Fruit fly (Drosophila melanogaster) whole organism: ENCODE measurements around the gene Cdk8.

Experiments
- CG8478 ChIP-seq: fragments of >200 bp; optimal IDR thresholded peaks from 2 replicates; lab custom pipeline; 2018; ENCODE audit warnings: inconsistent platforms
- Dll ChIP-seq: fragments of >200 bp; optimal IDR thresholded peaks from 2 replicates; lab custom pipeline; 2017
- EcR ChIP-seq, 2 experiments: fragments of >200 bp; optimal IDR thresholded peaks; 2 replicates each; lab custom pipeline; 2017; ENCODE audit warnings: missing biosample characterization in 2 of 2, missing genetic modification characterization in 2 of 2, missing genetic modification reagents in 2 of 2
- pan ChIP-seq: fragments of >200 bp; optimal IDR thresholded peaks from 2 replicates; lab custom pipeline; 2017
- psq ChIP-seq: fragments of >200 bp; optimal IDR thresholded peaks from 2 replicates; lab custom pipeline; 2017
- usp ChIP-seq: fragments of >200 bp; optimal IDR thresholded peaks from 2 replicates; lab custom pipeline; 2017; ENCODE audit warnings: missing biosample characterization, missing genetic modification characterization, mixed read lengths

Gene Cdk8

dm6 chr3L:9853140-9853746 lies 14.8 kb upstream of the Cdk8 start:
- no peak for TF ChIP-seq psq (lab: Kevin White, UChicago)
- no peak for TF ChIP-seq pan
- TF ChIP-seq usp (GFP tag; lab: Kevin White, UChicago) = no peak
- no peak for TF ChIP-seq EcR (GFP tag; optimal IDR thresholded peaks at IDR 0.05; lab: Kevin White, UChicago)
- TF ChIP-seq Dll (lab: Kevin White, UChicago) = no peak
- TF ChIP-seq CG8478 (lab: Kevin White, UChicago) = no peak

dm6 chr3L:9851000-9851671 lies 12.7 kb upstream of the Cdk8 start:
- no peak for TF ChIP-seq usp (GFP tag; lab: Kevin White, UChicago)
- TF ChIP-seq CG8478 (lab: Kevin White, UChicago) = no peak
- no peak for TF ChIP-seq psq (lab: Kevin White, UChicago)
- TF ChIP-seq Dll (lab: Kevin White, UChicago) = no peak
- TF ChIP-seq pan = no peak
- no peak for TF ChIP-seq EcR (GFP tag; optimal IDR thresholded peaks at IDR 0.05; lab: Kevin White, UChicago)

- TF ChIP-seq CG8478 (lab: Kevin White, UChicago) = no peak
- no peak for TF ChIP-seq usp (GFP tag; lab: Kevin White, UChicago)
Measured at dm6 chr3L:9850114-9850513, 11.6 kb upstream of the Cdk8 start.

- TF ChIP-seq CG8478 (lab: Kevin White, UChicago) (no peak), psq (lab: Kevin White, UChicago) (no peak), pan (no peak), usp (GFP tag; lab: Kevin White, UChicago) (no peak), EcR (GFP tag; optimal IDR thresholded peaks at IDR 0.05; lab: Kevin White, UChicago) (no peak), Dll (lab: Kevin White, UChicago) (no peak)
Measured at dm6 chr3L:9848744-9849143, 10.3 kb upstream of the Cdk8 start.

- TF ChIP-seq EcR (GFP tag; optimal IDR thresholded peaks at IDR 0.05; lab: Kevin White, UChicago) (no peak), pan (no peak), CG8478 (lab: Kevin White, UChicago) (no peak), Dll (lab: Kevin White, UChicago) (no peak), usp (GFP tag; lab: Kevin White, UChicago) (no peak), psq (lab: Kevin White, UChicago) (no peak)
Measured at dm6 chr3L:9847420-9847977, 9.0 kb upstream of the Cdk8 start.

- TF ChIP-seq EcR (GFP tag; optimal IDR thresholded peaks at IDR 0.05; lab: Kevin White, UChicago) (no peak), CG8478 (lab: Kevin White, UChicago) (no peak), Dll (lab: Kevin White, UChicago) (no peak), psq (lab: Kevin White, UChicago) (no peak), pan (no peak), usp (GFP tag; lab: Kevin White, UChicago) (no peak)
Measured at dm6 chr3L:9846577-9847342, 8.3 kb upstream of the Cdk8 start.

dm6 chr3L:9845980-9846538 lies 7.6 kb upstream of the Cdk8 start:
- no peak for TF ChIP-seq Dll (lab: Kevin White, UChicago)
- TF ChIP-seq EcR (GFP tag; optimal IDR thresholded peaks at IDR 0.05; lab: Kevin White, UChicago) = no peak
- TF ChIP-seq pan = no peak
- no peak for TF ChIP-seq CG8478 (lab: Kevin White, UChicago)
- TF ChIP-seq usp (GFP tag; lab: Kevin White, UChicago) = no peak
- no peak for TF ChIP-seq psq (lab: Kevin White, UChicago)

dm6 chr3L:9842043-9842442 lies 3.6 kb upstream of the Cdk8 start:
- TF ChIP-seq CG8478 (lab: Kevin White, UChicago) (no peak), Dll (lab: Kevin White, UChicago) (no peak), EcR (GFP tag; optimal IDR thresholded peaks at IDR 0.05; lab: Kevin White, UChicago) (no peak), pan (no peak), psq (lab: Kevin White, UChicago) (no peak), usp (GFP tag; lab: Kevin White, UChicago) (no peak)

dm6 chr3L:9840710-9841109 lies 2.2 kb upstream of the Cdk8 start:
- TF ChIP-seq usp (GFP tag; lab: Kevin White, UChicago) = no peak
- TF ChIP-seq CG8478 (lab: Kevin White, UChicago) = no peak
- no peak for TF ChIP-seq Dll (lab: Kevin White, UChicago)
- TF ChIP-seq pan = no peak
- no peak for TF ChIP-seq EcR (GFP tag; optimal IDR thresholded peaks at IDR 0.05; lab: Kevin White, UChicago)
- TF ChIP-seq psq (lab: Kevin White, UChicago) = no peak

- no peak for TF ChIP-seq EcR (GFP tag; optimal IDR thresholded peaks at IDR 0.05; lab: Kevin White, UChicago)
- TF ChIP-seq psq (lab: Kevin White, UChicago) = no peak
Measured at dm6 chr3L:9837053-9837452, 1.4 kb downstream of the Cdk8 start.

- TF ChIP-seq psq (lab: Kevin White, UChicago) (no peak), Dll (lab: Kevin White, UChicago) (no peak), CG8478 (lab: Kevin White, UChicago) (no peak), pan (no peak), usp (GFP tag; lab: Kevin White, UChicago) (no peak), EcR (GFP tag; optimal IDR thresholded peaks at IDR 0.05; lab: Kevin White, UChicago) (no peak)
Measured at dm6 chr3L:9836524-9837047, 1.9 kb downstream of the Cdk8 start, which contains the start of gene I-2. I-2 (minus strand) TSS chr3L:9836805.
